Fruit fly (Drosophila melanogaster): Measurements from ENCODE around the gene Polr1E.
A peak's percentile ranks its signal among the peaks of the same experiment; 100 is the strongest.

Polr1E gene

dm6 chr3R:18283441-18283840 lies 18.1 kb downstream of the Polr1E start, which contains the start of the genes CG14312 and CG8064:
Gene CG14312, minus strand, starts transcription at chr3R:18283528.
Gene CG8064, plus strand, starts transcription at chr3R:18283660.
- TF ChIP-seq ato (GFP tag; IDR thresholded peaks at IDR 0.05; ENCODE audit: partially characterized antibody) (peak; percentile 54; the same call in 1 of the 2 replicates), hbn (GFP tag; IDR thresholded peaks at IDR 0.05; ENCODE audit: partially characterized antibody) (peak; percentile 65), crp (GFP tag; optimal IDR thresholded peaks at IDR 0.05) (peak in 1 of 2 experiments; percentile 32), sna (GFP tag; IDR thresholded peaks at IDR 0.05; ENCODE audit: partially characterized antibody) (peak; percentile 52; the same call in 1 of the 2 replicates), dm (GFP tag; optimal IDR thresholded peaks at IDR 0.05) (peak; percentile 95), CG18011 (GFP tag; optimal IDR thresholded peaks at IDR 0.05) (peak; percentile 3), dan (GFP tag; IDR thresholded peaks at IDR 0.05) (no peak), psq (GFP tag; optimal IDR thresholded peaks at IDR 0.05) (no peak), CG2116 (GFP tag; optimal IDR thresholded peaks at IDR 0.05) (peak; percentile 76), Opbp (GFP tag; IDR thresholded peaks at IDR 0.05; ENCODE audit: partially characterized antibody) (peak; percentile 75), CG15514 (GFP tag; optimal IDR thresholded peaks at IDR 0.05) (peak; percentile 93), Scr (GFP tag; IDR thresholded peaks at IDR 0.05; ENCODE audit: partially characterized antibody) (peak; percentile 64), CG3995 (GFP tag; optimal IDR thresholded peaks at IDR 0.05) (peak; percentile 76), Hr51 (GFP tag; optimal IDR thresholded peaks at IDR 0.05) (peak in 1 of 2 experiments; percentile 75), Med (GFP tag) (peak; percentile 55), MBD-R2 (GFP tag; IDR thresholded peaks at IDR 0.05) (peak; percentile 78), E2f2 (GFP tag; IDR thresholded peaks at IDR 0.05) (peak; percentile 88), Dref (GFP tag; IDR thresholded peaks at IDR 0.05) (peak; percentile 94), CG33213 (GFP tag; optimal IDR thresholded peaks at IDR 0.05) (peak; percentile 33), Ets97D (GFP tag; optimal IDR thresholded peaks at IDR 0.05) (peak; percentile 62), Dp (GFP tag; optimal IDR thresholded peaks at IDR 0.05) (peak; percentile 81), CG17829 (tag; optimal IDR thresholded peaks at IDR 0.05) (peak; percentile 21), CG15601 (tag; optimal IDR thresholded peaks at IDR 0.05) (peak; percentile 4), Bgb (GFP tag; IDR thresholded peaks at IDR 0.05; ENCODE audit: partially characterized antibody) (peak; percentile 76), amos (GFP tag; IDR thresholded peaks at IDR 0.05; ENCODE audit: partially characterized antibody) (peak; percentile 80), BEAF-32 (GFP tag; optimal IDR thresholded peaks at IDR 0.05) (peak; percentile 77), ssp (GFP tag; IDR thresholded peaks at IDR 0.05) (no peak), cwo (GFP tag; optimal IDR thresholded peaks at IDR 0.05) (peak; percentile 91), HLH4C (GFP tag; IDR thresholded peaks at IDR 0.05; ENCODE audit: partially characterized antibody) (peak; percentile 66), trem (tag; optimal IDR thresholded peaks at IDR 0.05) (peak; percentile 99), Doc3 (GFP tag; IDR thresholded peaks at IDR 0.05; ENCODE audit: partially characterized antibody) (peak; percentile 21; the same call in 1 of the 3 replicates), lilli (GFP tag; optimal IDR thresholded peaks at IDR 0.05) (no peak), CG10267 (tag; optimal IDR thresholded peaks at IDR 0.05) (peak; percentile 34), stwl (tag; optimal IDR thresholded peaks at IDR 0.05) (peak; percentile 73), onecut (GFP tag; IDR thresholded peaks at IDR 0.05) (peak; percentile 48), CG12155 (GFP tag; optimal IDR thresholded peaks at IDR 0.05) (no peak), chinmo (GFP tag; IDR thresholded peaks at IDR 0.05; ENCODE audit: partially characterized antibody) (0 out of 4 replicates have a peak, but pooled peaks have one; percentile 21), knrl (GFP tag; IDR thresholded peaks at IDR 0.05; ENCODE audit: partially characterized antibody) (peak; percentile 67), CG14860 (GFP tag; IDR thresholded peaks at IDR 0.05; ENCODE audit: partially characterized antibody) (0 out of 3 replicates have a peak, but pooled peaks have one; percentile 10), CG7357 (GFP tag; IDR thresholded peaks at IDR 0.05) (no peak), unc-4 (GFP tag; IDR thresholded peaks at IDR 0.05; ENCODE audit: partially characterized antibody) (peak; percentile 66), CG34224 (GFP tag; IDR thresholded peaks at IDR 0.05; ENCODE audit: partially characterized antibody) (peak; percentile 46; the same call in 1 of the 3 replicates), nerfin-2 (GFP tag; IDR thresholded peaks at IDR 0.05; ENCODE audit: partially characterized antibody) (peak; percentile 30; the same call in 1 of the 2 replicates), vvl (GFP tag; IDR thresholded peaks at IDR 0.05) (0 out of 2 replicates have a peak, but pooled peaks have one; percentile 25), CG7372 (GFP tag; IDR thresholded peaks at IDR 0.05) (no peak), CG11560 (tag; IDR thresholded peaks at IDR 0.05) (no peak), Six4 (GFP tag; optimal IDR thresholded peaks at IDR 0.05) (no peak)
